Fruit fly (Drosophila melanogaster): ENCODE results near the gene CG17258.
A peak's percentile ranks its signal among the peaks of the same experiment; 100 is the strongest.

dm6 chr2L:3012780-3013179, 22.4 kb downstream of the CG17258 start:
- TF ChIP-seq danr (GFP tag; IDR thresholded peaks at IDR 0.05) (no peak), bowl (GFP tag; IDR thresholded peaks at IDR 0.05) (no peak), CG17912 (GFP tag; optimal IDR thresholded peaks at IDR 0.05) (no peak), ERR (GFP tag; optimal IDR thresholded peaks at IDR 0.05) (no peak), CG17359 (tag; optimal IDR thresholded peaks at IDR 0.05) (no peak), CG5245 (GFP tag; optimal IDR thresholded peaks at IDR 0.05) (peak; percentile 37), sc (optimal IDR thresholded peaks at IDR 0.05) (no peak), sc (GFP tag; optimal IDR thresholded peaks at IDR 0.05) (no peak)
